ENCODE assay signal across 3 worm cellular contexts in the genomic region with DNA sequence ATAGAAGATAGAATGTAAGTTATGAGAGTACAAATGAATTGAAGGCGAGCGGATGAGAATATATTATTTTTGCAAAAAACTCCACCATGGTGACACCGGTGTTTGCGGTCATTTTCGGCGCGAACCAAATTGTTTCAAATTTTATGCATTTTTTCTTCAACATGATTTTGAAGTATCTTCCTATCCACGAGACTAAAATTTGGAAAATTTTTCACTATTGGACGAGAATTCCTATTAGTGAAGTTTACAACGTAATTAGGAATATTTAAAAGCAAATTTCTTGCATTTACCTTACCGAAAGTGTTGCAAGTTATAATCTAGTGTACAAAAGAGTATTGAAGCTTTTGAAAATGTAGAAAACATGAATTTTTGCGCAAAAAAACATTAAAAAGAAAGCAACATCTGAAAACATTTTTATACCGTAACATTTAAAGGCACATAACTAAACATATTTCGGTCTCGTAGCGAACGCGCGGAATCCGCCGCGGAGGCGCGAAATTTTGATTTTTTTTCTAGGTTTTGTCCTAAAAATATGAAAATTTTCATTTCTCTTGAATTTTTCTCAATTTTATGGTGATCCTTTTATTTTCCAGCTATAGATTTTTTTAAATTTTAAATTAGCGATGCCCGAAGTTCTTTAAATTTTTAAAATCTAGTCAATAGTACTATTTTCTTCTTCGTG.
A peak's percentile ranks its signal among the peaks of the same experiment; 100 is the strongest.
TF ChIP-seq lines count a peak whose summit lies in the region.

TSS of gene sgo-1 (minus strand) at position 51 of the 682 bp plus-strand sequence.

TF ChIP-seq in whole organism, L1 larva, 84 proteins besides CTCF, POLR2A, EP300 and RAD21:
- no peak for TF ChIP-seq ces-1 (GFP tag; optimal IDR thresholded peaks at IDR 0.05; lab: Kevin White, UChicago)
- TF ChIP-seq unc-98 (GFP tag; IDR thresholded peaks at IDR 0.05; lab: Robert Waterston, UW): no peak
- TF ChIP-seq efl-1 (optimal IDR thresholded peaks at IDR 0.05; lab: Kevin White, UChicago): peak; percentile 1 to 16
- TF ChIP-seq efl-1 (GFP tag; optimal IDR thresholded peaks at IDR 0.05 in 1 of 2; lab: Kevin White, UChicago): no peak
- no peak for TF ChIP-seq aha-1 (tag; optimal IDR thresholded peaks at IDR 0.05; lab: Kevin White, UChicago)

TF ChIP-seq in whole organism, L4 larva, 104 proteins besides CTCF, POLR2A, EP300 and RAD21:
- TF ChIP-seq vab-7 (GFP tag; IDR thresholded peaks at IDR 0.05; lab: Robert Waterston, UW): no peak
- TF ChIP-seq egl-27 (tag; optimal IDR thresholded peaks at IDR 0.05; lab: Kevin White, UChicago): no peak
- TF ChIP-seq lin-38 (GFP tag; IDR thresholded peaks at IDR 0.05; lab: Robert Waterston, UW): peak; percentile 85
- no peak for TF ChIP-seq spr-1 (tag; optimal IDR thresholded peaks at IDR 0.05; lab: Kevin White, UChicago)
- no peak for TF ChIP-seq fos-1 (tag; optimal IDR thresholded peaks at IDR 0.05; lab: Kevin White, UChicago)
- TF ChIP-seq zip-11 (GFP tag; IDR thresholded peaks at IDR 0.05; lab: Robert Waterston, UW): no peak
- 0 out of 2 replicates have a peak, but pooled peaks have one; percentile 51 for TF ChIP-seq arid-1 (GFP tag; conservative IDR thresholded peaks at IDR 0.05; lab: Robert Waterston, UW)
- TF ChIP-seq mxl-2 (GFP tag; conservative IDR thresholded peaks at IDR 0.05; lab: Robert Waterston, UW): no peak
- TF ChIP-seq hlh-11 (tag; optimal IDR thresholded peaks at IDR 0.05; lab: Kevin White, UChicago): no peak
- peak; percentile 91 for TF ChIP-seq F49E8.2 (tag; optimal IDR thresholded peaks at IDR 0.05; lab: Kevin White, UChicago; ENCODE audit: borderline replicate concordance)
- TF ChIP-seq mes-2 (tag; optimal IDR thresholded peaks at IDR 0.05; lab: Kevin White, UChicago; ENCODE audit: poor library complexity, severe bottlenecking): no peak
- no peak for TF ChIP-seq unc-62 (GFP tag; optimal IDR thresholded peaks at IDR 0.05 in 1 of 2; lab: Kevin White, UChicago)
- TF ChIP-seq unc-62 (tag; optimal IDR thresholded peaks at IDR 0.05; lab: Kevin White, UChicago): no peak
- TF ChIP-seq T26A8.4 (GFP tag; IDR thresholded peaks at IDR 0.05; lab: Robert Waterston, UW): no peak
- no peak for TF ChIP-seq F26F4.8 (GFP tag; conservative IDR thresholded peaks at IDR 0.05; lab: Robert Waterston, UW)
- no peak for TF ChIP-seq nhr-48 (tag; optimal IDR thresholded peaks at IDR 0.05; lab: Kevin White, UChicago)
- TF ChIP-seq lsy-2 (tag; optimal IDR thresholded peaks at IDR 0.05; lab: Kevin White, UChicago): no peak
- peak; percentile 87 for TF ChIP-seq Y48G9A.11 (GFP tag; IDR thresholded peaks at IDR 0.05; lab: Robert Waterston, UW)
- TF ChIP-seq dmd-6 (GFP tag; IDR thresholded peaks at IDR 0.05; lab: Robert Waterston, UW): no peak
- TF ChIP-seq unc-130 (GFP tag; optimal IDR thresholded peaks at IDR 0.05; lab: Kevin White, UChicago): peak; percentile 83
- no peak for TF ChIP-seq pha-4 (GFP tag; IDR thresholded peaks at IDR 0.05; lab: Robert Waterston, UW)
- no peak for TF ChIP-seq pha-4 (tag; optimal IDR thresholded peaks at IDR 0.05; lab: Kevin White, UChicago)
- TF ChIP-seq ZK546.5 (tag; optimal IDR thresholded peaks at IDR 0.05; lab: Kevin White, UChicago): no peak
- no peak for TF ChIP-seq tag-97 (GFP tag; IDR thresholded peaks at IDR 0.05; lab: Robert Waterston, UW)
- TF ChIP-seq sdz-12 (GFP tag; optimal IDR thresholded peaks at IDR 0.05; lab: Kevin White, UChicago): no peak
- no peak for TF ChIP-seq attf-4 (tag; optimal IDR thresholded peaks at IDR 0.05; lab: Kevin White, UChicago)
- no peak for TF ChIP-seq dve-1 (tag; optimal IDR thresholded peaks at IDR 0.05; lab: Kevin White, UChicago; ENCODE audit: insufficient read depth)
- no peak for TF ChIP-seq mep-1 (tag; optimal IDR thresholded peaks at IDR 0.05; lab: Kevin White, UChicago)
- TF ChIP-seq snpc-1.2 (GFP tag; IDR thresholded peaks at IDR 0.05; lab: Robert Waterston, UW): peak; percentile 87
- no peak for TF ChIP-seq saeg-2 (GFP tag; IDR thresholded peaks at IDR 0.05; lab: Robert Waterston, UW)
- no peak for TF ChIP-seq spr-3 (GFP tag; optimal IDR thresholded peaks at IDR 0.05; lab: Kevin White, UChicago)
- no peak for TF ChIP-seq nhr-10 (tag; optimal IDR thresholded peaks at IDR 0.05; lab: Kevin White, UChicago)
TF ChIP-seq in whole organism, L4 larva: peak in this region for 6.

TF ChIP-seq in whole organism, young adult, 124 proteins besides CTCF, POLR2A, EP300 and RAD21 (continues in another document):
- no peak for TF ChIP-seq nhr-179 (tag; optimal IDR thresholded peaks at IDR 0.05; lab: Kevin White, UChicago)
- TF ChIP-seq unc-62 (GFP tag; optimal IDR thresholded peaks at IDR 0.05; lab: Kevin White, UChicago): no peak
- TF ChIP-seq F33H1.4 (GFP tag; IDR thresholded peaks at IDR 0.05; lab: Robert Waterston, UW): peak; percentile 100
- TF ChIP-seq hsf-1 (GFP tag; IDR thresholded peaks at IDR 0.05; lab: Robert Waterston, UW): peak; percentile 92
- no peak for TF ChIP-seq nhr-80 (tag; optimal IDR thresholded peaks at IDR 0.05; lab: Kevin White, UChicago)
- TF ChIP-seq tlf-1 (GFP tag; optimal IDR thresholded peaks at IDR 0.05; lab: Kevin White, UChicago): peak; percentile 93
- peak; percentile 93 for TF ChIP-seq rcor-1 (GFP tag; IDR thresholded peaks at IDR 0.05; lab: Robert Waterston, UW)
- no peak for TF ChIP-seq sea-2 (GFP tag; IDR thresholded peaks at IDR 0.05; lab: Robert Waterston, UW)
- TF ChIP-seq ceh-58 (GFP tag; IDR thresholded peaks at IDR 0.05; lab: Robert Waterston, UW): no peak
- TF ChIP-seq T26A5.8 (tag; optimal IDR thresholded peaks at IDR 0.05; lab: Kevin White, UChicago): no peak
- TF ChIP-seq B0261.1 (tag; optimal IDR thresholded peaks at IDR 0.05; lab: Kevin White, UChicago): no peak
- no peak for TF ChIP-seq madf-10 (tag; optimal IDR thresholded peaks at IDR 0.05; lab: Kevin White, UChicago)
- peak; percentile 88 for TF ChIP-seq ekl-4 (GFP tag; IDR thresholded peaks at IDR 0.05; lab: Robert Waterston, UW)
- no peak for TF ChIP-seq aptf-2 (GFP tag; conservative IDR thresholded peaks at IDR 0.05; lab: Robert Waterston, UW)
- TF ChIP-seq mes-4 (tag; optimal IDR thresholded peaks at IDR 0.05; lab: Kevin White, UChicago): no peak
- TF ChIP-seq F57A8.1 (GFP tag; optimal IDR thresholded peaks at IDR 0.05; lab: Kevin White, UChicago): no peak
- TF ChIP-seq lir-1 (GFP tag; conservative IDR thresholded peaks at IDR 0.05; lab: Robert Waterston, UW): peak; percentile 69; the same call in 1 of the 2 replicates
- peak; percentile 87 for TF ChIP-seq B0336.3 (GFP tag; IDR thresholded peaks at IDR 0.05; lab: Robert Waterston, UW)
- TF ChIP-seq snpc-3.4 (tag; optimal IDR thresholded peaks at IDR 0.05; lab: Kevin White, UChicago): peak; percentile 95
- peak; percentile 68 for TF ChIP-seq hmg-1.2 (GFP tag; IDR thresholded peaks at IDR 0.05; lab: Robert Waterston, UW)
- no peak for TF ChIP-seq ceh-27 (GFP tag; optimal IDR thresholded peaks at IDR 0.05; lab: Kevin White, UChicago)
- TF ChIP-seq bed-1 (GFP tag; IDR thresholded peaks at IDR 0.05; lab: Robert Waterston, UW): no peak
- TF ChIP-seq Y53F4B.3 (GFP tag; IDR thresholded peaks at IDR 0.05; lab: Robert Waterston, UW): peak; percentile 49; the same call in 1 of the 2 replicates
- TF ChIP-seq ZK185.1 (tag; optimal IDR thresholded peaks at IDR 0.05; lab: Kevin White, UChicago; ENCODE audit: poor library complexity, severe bottlenecking): no peak
- TF ChIP-seq dpff-1 (tag; optimal IDR thresholded peaks at IDR 0.05; lab: Kevin White, UChicago): no peak
- TF ChIP-seq pbrm-1 (GFP tag; IDR thresholded peaks at IDR 0.05; lab: Robert Waterston, UW): peak; percentile 77; the same call in 1 of the 2 replicates
- no peak for TF ChIP-seq mxl-1 (tag; optimal IDR thresholded peaks at IDR 0.05; lab: Kevin White, UChicago)
- TF ChIP-seq sdz-38 (tag; optimal IDR thresholded peaks at IDR 0.05; lab: Kevin White, UChicago): no peak
- TF ChIP-seq lin-35 (GFP tag; optimal IDR thresholded peaks at IDR 0.05; lab: Kevin White, UChicago): peak in 2 of 3 experiments; percentile 2 to 82
- peak; percentile 87 for TF ChIP-seq Y79H2A.3 (GFP tag; conservative IDR thresholded peaks at IDR 0.05; lab: Robert Waterston, UW)
- no peak for TF ChIP-seq let-607 (tag; optimal IDR thresholded peaks at IDR 0.05; lab: Kevin White, UChicago)
- no peak for TF ChIP-seq nhr-27 (tag; optimal IDR thresholded peaks at IDR 0.05; lab: Kevin White, UChicago)
- TF ChIP-seq T07F8.4 (tag; optimal IDR thresholded peaks at IDR 0.05; lab: Kevin White, UChicago): no peak
- TF ChIP-seq egrh-3 (GFP tag; IDR thresholded peaks at IDR 0.05; lab: Robert Waterston, UW): no peak
- peak; percentile 95 for TF ChIP-seq dpl-1 (GFP tag; optimal IDR thresholded peaks at IDR 0.05; lab: Kevin White, UChicago)
- no peak for TF ChIP-seq F37B4.10 (GFP tag; IDR thresholded peaks at IDR 0.05; lab: Robert Waterston, UW)
- TF ChIP-seq Y53G8AR.9 (GFP tag; conservative IDR thresholded peaks at IDR 0.05; lab: Robert Waterston, UW): peak; percentile 90
- TF ChIP-seq ceh-91 (GFP tag; IDR thresholded peaks at IDR 0.05; lab: Robert Waterston, UW): peak; percentile 98
- no peak for TF ChIP-seq hlh-12 (tag; optimal IDR thresholded peaks at IDR 0.05; lab: Kevin White, UChicago)
- TF ChIP-seq F10E7.11 (tag; optimal IDR thresholded peaks at IDR 0.05; lab: Kevin White, UChicago): no peak
- TF ChIP-seq dox-1 (GFP tag; IDR thresholded peaks at IDR 0.05; lab: Robert Waterston, UW): peak; percentile 91
- no peak for TF ChIP-seq somi-1 (GFP tag; optimal IDR thresholded peaks at IDR 0.05; lab: Kevin White, UChicago)
- TF ChIP-seq nfya-1 (tag; optimal IDR thresholded peaks at IDR 0.05; lab: Kevin White, UChicago; ENCODE audit: borderline replicate concordance, insufficient read depth): no peak
- no peak for TF ChIP-seq die-1 (tag; optimal IDR thresholded peaks at IDR 0.05; lab: Kevin White, UChicago)
- no peak for TF ChIP-seq ztf-6 (GFP tag; IDR thresholded peaks at IDR 0.05; lab: Robert Waterston, UW)
- peak; percentile 91 for TF ChIP-seq lin-54 (GFP tag; optimal IDR thresholded peaks at IDR 0.05; lab: Kevin White, UChicago)
- TF ChIP-seq hlh-26 (GFP tag; conservative IDR thresholded peaks at IDR 0.05; lab: Robert Waterston, UW): no peak
- TF ChIP-seq egl-18 (GFP tag; IDR thresholded peaks at IDR 0.05; lab: Robert Waterston, UW): no peak
- no peak for TF ChIP-seq cebp-2 (GFP tag; IDR thresholded peaks at IDR 0.05; lab: Robert Waterston, UW)
- TF ChIP-seq chd-7 (tag; optimal IDR thresholded peaks at IDR 0.05; lab: Kevin White, UChicago): no peak
- no peak for TF ChIP-seq ztf-26 (tag; optimal IDR thresholded peaks at IDR 0.05; lab: Kevin White, UChicago)
- peak; percentile 98 for TF ChIP-seq madf-8 (GFP tag; conservative IDR thresholded peaks at IDR 0.05; lab: Robert Waterston, UW)
